Fruit fly (Drosophila melanogaster) whole organism, embryonic: ENCODE measurements around the gene Gale.

Experiments
- Asciz ChIP-seq: fragments of 200-800 bp; sonication (Bioruptor generic); optimal IDR thresholded peaks from 2 replicates; lab custom pipeline; 2017; ENCODE audit warnings: missing biosample characterization, mild to moderate bottlenecking, missing genetic modification characterization, missing genetic modification reagents
- B-H2 ChIP-seq: fragments of 200-800 bp; sonication (Bioruptor generic); optimal IDR thresholded peaks from 2 replicates; lab custom pipeline; 2018; ENCODE audit warnings: missing biosample characterization, mild to moderate bottlenecking, missing genetic modification characterization
- C15 ChIP-seq: fragments of 200-800 bp; sonication (Bioruptor generic); IDR thresholded peaks from 3 replicates; pipeline ENCODE4 v1.3.6; 2022; ENCODE audit warnings: missing biosample characterization, missing genetic modification characterization
- CG11085 ChIP-seq: fragments of 200-800 bp; sonication (Bioruptor generic); IDR thresholded peaks from 2 replicates; pipeline ENCODE4 v1.3.6; 2022; ENCODE audit warnings: missing biosample characterization, missing genetic modification characterization
- CG11504 ChIP-seq: fragments of 200-800 bp; sonication (Bioruptor generic); optimal IDR thresholded peaks from 3 replicates; lab custom pipeline; 2019; ENCODE audit warnings: missing biosample characterization, mild to moderate bottlenecking, missing genetic modification characterization, moderate library complexity
- CG12769 ChIP-seq: fragments of 200-800 bp; sonication (Bioruptor generic); optimal IDR thresholded peaks from 2 replicates; lab custom pipeline; 2019; ENCODE audit warnings: missing biosample characterization, mild to moderate bottlenecking, missing genetic modification characterization, moderate library complexity
- CG14441 ChIP-seq: fragments of 200-800 bp; sonication (Bioruptor generic); IDR thresholded peaks from 2 replicates; pipeline ENCODE4 v1.3.6; 2022; ENCODE audit warnings: missing biosample characterization, missing genetic modification characterization
- CG15696 ChIP-seq: fragments of 200-800 bp; sonication (Bioruptor generic); optimal IDR thresholded peaks from 2 replicates; lab custom pipeline; 2019; ENCODE audit warnings: missing biosample characterization, mild to moderate bottlenecking, missing genetic modification characterization, moderate library complexity
- CG16813 ChIP-seq: fragments of 200-800 bp; sonication (Bioruptor generic); IDR thresholded peaks from 3 replicates; pipeline ENCODE4 v1.3.6; 2022; ENCODE audit warnings: missing biosample characterization, missing genetic modification characterization; ENCODE audit not compliant: partially characterized antibody
- CG17829 ChIP-seq: fragments of 200-800 bp; optimal IDR thresholded peaks from 2 replicates; lab custom pipeline; 2019; ENCODE audit warnings: missing biosample characterization, mild to moderate bottlenecking, missing genetic modification characterization, moderate library complexity
- CG31224 ChIP-seq: fragments of 200-800 bp; sonication (Bioruptor generic); IDR thresholded peaks from 2 replicates; pipeline ENCODE4 v1.3.6; 2022; ENCODE audit warnings: missing biosample characterization, missing genetic modification characterization
- CG4707 ChIP-seq: fragments of 200-800 bp; sonication (Bioruptor generic); optimal IDR thresholded peaks from 2 replicates; lab custom pipeline; 2018; ENCODE audit warnings: missing biosample characterization, mild to moderate bottlenecking, missing genetic modification characterization, moderate library complexity
- CG8359 ChIP-seq: fragments of 200-800 bp; sonication (Bioruptor generic); optimal IDR thresholded peaks from 2 replicates; lab custom pipeline; 2017; ENCODE audit warnings: missing biosample characterization, mild to moderate bottlenecking, missing genetic modification characterization, borderline replicate concordance
- CG9876 ChIP-seq: fragments of 200-800 bp; sonication (Bioruptor generic); optimal IDR thresholded peaks from 2 replicates; lab custom pipeline; 2016; ENCODE audit warnings: missing biosample characterization, missing genetic modification characterization
- D19A ChIP-seq: fragments of 200-800 bp; optimal IDR thresholded peaks from 3 replicates; lab custom pipeline; 2019; ENCODE audit warnings: missing biosample characterization, mild to moderate bottlenecking, missing genetic modification characterization, moderate library complexity
- Deaf1 ChIP-seq: fragments of 200-800 bp; optimal IDR thresholded peaks from 3 replicates; lab custom pipeline; 2019; ENCODE audit warnings: missing biosample characterization, mild to moderate bottlenecking, missing genetic modification characterization, moderate library complexity
- Doc2 ChIP-seq: fragments of 200-800 bp; sonication (Bioruptor generic); IDR thresholded peaks from 2 replicates; pipeline ENCODE4 v1.3.6; 2022; ENCODE audit warnings: missing biosample characterization, missing genetic modification characterization
- E2f1 ChIP-seq: fragments of 200-800 bp; sonication (Bioruptor generic); IDR thresholded peaks from 2 replicates; pipeline ENCODE4 v1.3.6; 2022; ENCODE audit warnings: missing biosample characterization, missing genetic modification characterization
- Gsc ChIP-seq: fragments of 200-800 bp; sonication (Bioruptor generic); IDR thresholded peaks from 2 replicates; pipeline ENCODE4 v1.3.6; 2022; ENCODE audit warnings: missing biosample characterization, missing genetic modification characterization
- Hand ChIP-seq: fragments of 200-800 bp; sonication (Bioruptor generic); optimal IDR thresholded peaks from 2 replicates; lab custom pipeline; 2017; ENCODE audit warnings: mild to moderate bottlenecking, missing biosample characterization, missing genetic modification reagents, missing genetic modification characterization
- HmgZ ChIP-seq: fragments of 200-800 bp; sonication (Bioruptor generic); optimal IDR thresholded peaks from 2 replicates; lab custom pipeline; 2018; ENCODE audit warnings: missing biosample characterization, mild to moderate bottlenecking, missing genetic modification characterization
- Hmr ChIP-seq: fragments of 200-800 bp; sonication (Bioruptor generic); optimal IDR thresholded peaks from 3 replicates; lab custom pipeline; 2017; ENCODE audit warnings: mild to moderate bottlenecking, missing biosample characterization, missing genetic modification reagents, missing genetic modification characterization
- Hsf ChIP-seq: fragments of 200-800 bp; sonication (Bioruptor generic); optimal IDR thresholded peaks from 3 replicates; lab custom pipeline; 2016; ENCODE audit warnings: missing biosample characterization, missing genetic modification characterization
- MBD-R2 ChIP-seq: fragments of 200-800 bp; sonication (Bioruptor generic); IDR thresholded peaks from 2 replicates; pipeline ENCODE4 v1.3.6; 2022; ENCODE audit warnings: missing biosample characterization, missing genetic modification characterization
- Mad ChIP-seq: fragments of 200-800 bp; sonication (Bioruptor generic); optimal IDR thresholded peaks from 2 replicates; lab custom pipeline; 2016; ENCODE audit warnings: missing biosample characterization, missing genetic modification characterization
- NC2α ChIP-seq: fragments of 200-800 bp; sonication (Bioruptor generic); optimal IDR thresholded peaks from 2 replicates; lab custom pipeline; 2016; ENCODE audit warnings: missing biosample characterization, missing genetic modification characterization
- NFAT ChIP-seq: fragments of 200-800 bp; sonication (Bioruptor generic); IDR thresholded peaks from 2 replicates; pipeline ENCODE4 v1.3.6; 2022; ENCODE audit warnings: missing biosample characterization, missing genetic modification characterization
- Nf-YB ChIP-seq: fragments of 200-800 bp; sonication (Bioruptor generic); optimal IDR thresholded peaks from 3 replicates; lab custom pipeline; 2019; ENCODE audit warnings: missing biosample characterization, mild to moderate bottlenecking, missing genetic modification characterization, moderate library complexity
- Nf-YC ChIP-seq: fragments of 200-800 bp; optimal IDR thresholded peaks from 3 replicates; lab custom pipeline; 2019; ENCODE audit warnings: missing biosample characterization, mild to moderate bottlenecking, missing genetic modification characterization, moderate library complexity
- Opbp ChIP-seq: fragments of 200-800 bp; sonication (Bioruptor generic); IDR thresholded peaks from 3 replicates; pipeline ENCODE4 v1.3.6; 2022; ENCODE audit warnings: missing biosample characterization, missing genetic modification characterization; ENCODE audit not compliant: partially characterized antibody
- Tbp ChIP-seq: fragments of >200 bp; optimal IDR thresholded peaks from 2 replicates; lab custom pipeline; 2018; ENCODE audit warnings: missing biosample characterization, missing genetic modification characterization
- bcd ChIP-seq: fragments of 200-800 bp; sonication (Bioruptor generic); optimal IDR thresholded peaks from 2 replicates; lab custom pipeline; 2017; ENCODE audit warnings: missing biosample characterization, mild to moderate bottlenecking, missing genetic modification characterization
- dysf ChIP-seq: fragments of 200-800 bp; sonication (Bioruptor generic); IDR thresholded peaks from 3 replicates; pipeline ENCODE4 v1.3.6; 2022; ENCODE audit warnings: missing biosample characterization, missing genetic modification characterization
- gcm2 ChIP-seq: fragments of 200-800 bp; sonication (Bioruptor generic); optimal IDR thresholded peaks from 2 replicates; lab custom pipeline; 2016; ENCODE audit warnings: missing biosample characterization, missing genetic modification characterization
- gem ChIP-seq: fragments of 200-800 bp; sonication (Bioruptor generic); optimal IDR thresholded peaks from 2 replicates; lab custom pipeline; 2019; ENCODE audit warnings: missing biosample characterization, mild to moderate bottlenecking, missing genetic modification characterization, moderate library complexity
- hkb ChIP-seq, 2 experiments: fragments of 200-800 bp in 1 of 2; fragments of >200 bp in 1 of 2; sonication (Bioruptor generic) in 1 of 2; IDR thresholded peaks in 1 of 2; optimal IDR thresholded peaks in 1 of 2; 2 replicates each; pipeline versions ENCODE4 v1.3.6 to Lab custom; 2017 to 2022; ENCODE audit warnings: missing biosample characterization in 1 of 2, missing genetic modification characterization in 1 of 2
- nerfin-1 ChIP-seq: fragments of 200-800 bp; sonication (Bioruptor generic); optimal IDR thresholded peaks from 3 replicates; lab custom pipeline; 2019; ENCODE audit warnings: missing biosample characterization, mild to moderate bottlenecking, missing genetic modification characterization, moderate library complexity
- otp ChIP-seq: fragments of 200-800 bp; sonication (Bioruptor generic); IDR thresholded peaks from 3 replicates; pipeline ENCODE4, ENCODE4 v1.3.6; 2022; ENCODE audit warnings: missing biosample characterization, missing genetic modification characterization
- p53 ChIP-seq: fragments of 200-800 bp; sonication (Bioruptor generic); optimal IDR thresholded peaks from 2 replicates; lab custom pipeline; 2016; ENCODE audit warnings: missing biosample characterization, missing genetic modification characterization
- pum ChIP-seq: fragments of 200-800 bp; sonication (Bioruptor generic); optimal IDR thresholded peaks from 2 replicates; lab custom pipeline; 2016; ENCODE audit warnings: missing biosample characterization, missing genetic modification characterization
- rib ChIP-seq: fragments of 200-800 bp; sonication (Bioruptor generic); IDR thresholded peaks from 2 replicates; pipeline ENCODE4 v1.3.6; 2022; ENCODE audit warnings: missing biosample characterization, missing genetic modification characterization
- sd ChIP-seq: fragments of 200-800 bp; sonication (Bioruptor generic); optimal IDR thresholded peaks from 3 replicates; lab custom pipeline; 2018; ENCODE audit warnings: missing biosample characterization, mild to moderate bottlenecking, missing genetic modification characterization, moderate library complexity
- sens ChIP-seq: fragments of 200-800 bp; sonication (Bioruptor generic); peaks from one replicate; lab custom pipeline; 2016; ENCODE audit warnings: missing biosample characterization, missing genetic modification characterization
- sna ChIP-seq: fragments of 200-800 bp; sonication (Bioruptor generic); IDR thresholded peaks from 2 replicates; pipeline ENCODE4 v1.3.6; 2022; ENCODE audit warnings: missing biosample characterization, missing genetic modification characterization; ENCODE audit not compliant: partially characterized antibody
- sob ChIP-seq: fragments of 200-800 bp; sonication (Bioruptor generic); IDR thresholded peaks from 2 replicates; pipeline ENCODE4 v1.3.6; 2022; ENCODE audit warnings: missing biosample characterization, missing genetic modification characterization
- ssp ChIP-seq: fragments of 200-800 bp; sonication (Bioruptor generic); IDR thresholded peaks from 2 replicates; pipeline ENCODE4 v1.3.6; 2022; ENCODE audit warnings: missing biosample characterization, missing genetic modification characterization
- tna ChIP-seq: fragments of 200-800 bp; sonication (Bioruptor generic); IDR thresholded peaks from 2 replicates; pipeline ENCODE4 v1.3.6; 2022; ENCODE audit warnings: missing biosample characterization, missing genetic modification characterization; ENCODE audit not compliant: partially characterized antibody
- trem ChIP-seq: fragments of 200-800 bp; optimal IDR thresholded peaks from 3 replicates; lab custom pipeline; 2019; ENCODE audit warnings: missing biosample characterization, mild to moderate bottlenecking, missing genetic modification characterization, moderate library complexity
- unpg ChIP-seq: fragments of 200-800 bp; sonication (Bioruptor generic); optimal IDR thresholded peaks from 3 replicates; lab custom pipeline; 2018; ENCODE audit warnings: missing biosample characterization, mild to moderate bottlenecking, missing genetic modification characterization, moderate library complexity
- zf30C ChIP-seq: fragments of 200-800 bp; sonication (Bioruptor generic); optimal IDR thresholded peaks from 3 replicates; lab custom pipeline; 2018; ENCODE audit warnings: missing biosample characterization, mild to moderate bottlenecking, missing genetic modification characterization

Gale gene

DNA sequence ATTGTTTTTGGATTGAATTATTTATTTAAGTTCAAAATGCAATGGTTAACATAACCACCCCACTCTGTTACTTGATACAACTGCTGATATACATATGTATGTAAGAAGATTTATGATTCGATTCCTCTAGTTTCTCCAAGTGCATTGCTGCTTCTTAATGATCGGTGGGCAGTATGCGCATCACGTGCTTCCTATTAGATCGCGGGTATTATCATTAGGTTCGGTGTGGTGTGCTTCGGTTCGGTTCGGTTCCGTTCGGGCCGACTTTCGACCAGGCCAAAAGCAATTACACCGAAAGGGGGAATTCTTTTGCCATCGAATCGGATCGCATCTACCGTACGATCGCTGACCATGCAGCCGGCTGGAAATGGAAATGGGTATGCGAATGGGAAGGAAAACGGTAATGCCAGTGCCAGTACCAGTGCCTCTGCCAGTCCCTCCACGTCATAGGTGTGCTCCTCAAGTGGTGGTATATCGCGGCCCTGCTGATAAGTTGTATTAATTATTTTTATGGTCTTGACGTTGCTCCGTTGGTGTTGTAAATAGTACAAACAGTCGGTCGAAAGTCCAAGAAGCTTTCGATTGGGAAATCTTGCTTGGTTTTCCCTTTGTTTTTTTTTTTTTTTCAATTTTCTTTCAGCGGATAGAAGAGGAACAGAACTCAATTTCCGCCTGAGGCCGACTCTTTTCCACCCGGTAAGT lies 10.9 kb upstream of the Gale start (continued):
- TF ChIP-seq bcd (GFP tag; lab: Kevin White, UChicago) (no peak), Mad (GFP tag; lab: Kevin White, UChicago) (no peak), CG8359 (GFP tag; lab: Kevin White, UChicago) (no peak), nerfin-1 (tag; lab: Kevin White, UChicago) (no peak), Nf-YC (tag; lab: Kevin White, UChicago) (no peak), NC2α (GFP tag; lab: Kevin White, UChicago) (no peak), C15 (GFP tag; lab: Robert Waterston, UW) (no peak), Gsc (GFP tag; lab: Robert Waterston, UW) (no peak), rib (peak; percentile 19; the same call in 1 of the 2 replicates), CG11085 (GFP tag; lab: Robert Waterston, UW) (no peak), CG11504 (tag; lab: Kevin White, UChicago) (no peak), hkb (optimal IDR thresholded peaks at IDR 0.05; lab: Kevin White, UChicago) (peak; percentile 11), hkb (GFP tag; IDR thresholded peaks at IDR 0.05; lab: Robert Waterston, UW) (no peak), CG4707 (GFP tag; lab: Kevin White, UChicago) (no peak), CG14441 (GFP tag; lab: Robert Waterston, UW) (no peak), sna (GFP tag; lab: Robert Waterston, UW) (no peak), p53 (GFP tag; lab: Kevin White, UChicago) (no peak), dysf (GFP tag; lab: Robert Waterston, UW) (no peak), trem (tag; lab: Kevin White, UChicago) (no peak), sens (peak; percentile 39), CG15696 (tag; lab: Kevin White, UChicago) (no peak), gcm2 (GFP tag; lab: Kevin White, UChicago) (no peak), unpg (no peak), Hsf (GFP tag; lab: Kevin White, UChicago) (no peak), Doc2 (GFP tag; lab: Robert Waterston, UW) (no peak), Opbp (GFP tag; lab: Robert Waterston, UW) (no peak), CG31224 (GFP tag; lab: Robert Waterston, UW) (no peak), Nf-YB (no peak), Deaf1 (tag; lab: Kevin White, UChicago) (peak; percentile 93), CG12769 (tag; lab: Kevin White, UChicago) (peak; percentile 28), CG9876 (no peak), NFAT (GFP tag; lab: Robert Waterston, UW) (0 out of 2 replicates have a peak, but pooled peaks have one; percentile 29), pum (GFP tag; lab: Kevin White, UChicago) (no peak), CG16813 (GFP tag; lab: Robert Waterston, UW) (no peak), tna (GFP tag; lab: Robert Waterston, UW) (no peak), Hmr (GFP tag; lab: Kevin White, UChicago) (no peak), Hand (GFP tag; lab: Kevin White, UChicago) (no peak), sob (GFP tag; lab: Robert Waterston, UW) (no peak), Asciz (GFP tag; lab: Kevin White, UChicago) (no peak), CG17829 (tag; lab: Kevin White, UChicago) (no peak), otp (no peak), E2f1 (GFP tag; lab: Robert Waterston, UW) (no peak), zf30C (GFP tag; lab: Kevin White, UChicago) (peak; percentile 57), B-H2 (GFP tag; lab: Kevin White, UChicago) (no peak), D19A (tag; lab: Kevin White, UChicago) (no peak), HmgZ (tag; lab: Kevin White, UChicago) (no peak), ssp (no peak), MBD-R2 (GFP tag; lab: Robert Waterston, UW) (no peak), gem (tag; lab: Kevin White, UChicago) (peak; percentile 3), Tbp (GFP tag; lab: Kevin White, UChicago) (no peak), sd (tag; lab: Kevin White, UChicago) (no peak)
